Worm (Caenorhabditis elegans) whole organism, L4/young adult: Measurements from ENCODE around the gene C25E10.10.

Experiments
- W03F9.2 ChIP-seq: fragments of 150-350 bp; optimal IDR thresholded peaks from 2 replicates; lab custom pipeline; 2014; ENCODE audit warnings: missing biosample characterization, missing genetic modification characterization
- dao-5 ChIP-seq: sonication (generic microtip); optimal IDR thresholded peaks from 2 replicates; lab custom pipeline; 2016; ENCODE audit warnings: missing genotype, missing genetic modification characterization, moderate library complexity, missing compliant biosample characterization
- him-1 ChIP-seq: sonication (generic microtip); optimal IDR thresholded peaks from 2 replicates; lab custom pipeline; 2016; ENCODE audit warnings: missing genotype, missing genetic modification reagents, missing genetic modification characterization, missing compliant biosample characterization

DNA sequence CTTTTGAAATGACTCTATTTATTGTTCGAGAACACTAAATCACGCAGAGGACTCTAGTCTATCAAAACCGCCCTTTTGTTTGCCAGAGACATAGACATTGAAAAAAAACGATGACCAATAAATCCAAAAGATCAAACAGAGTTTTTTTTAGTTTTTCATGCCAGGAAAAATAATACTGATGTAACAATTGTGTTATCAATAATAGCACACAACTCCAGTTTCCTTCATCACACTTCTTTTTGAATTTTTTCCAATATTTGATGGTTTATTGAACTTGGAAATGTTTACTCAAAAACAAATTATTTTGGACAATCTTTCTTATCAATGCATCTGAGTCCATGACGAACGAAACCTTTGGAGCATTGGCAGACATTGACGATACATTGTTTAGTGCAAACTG, 2.2 kb downstream of the C25E10.10 start, which contains the start of gene C25E10.8:
- TF ChIP-seq dao-5: no peak
- no peak for TF ChIP-seq him-1 (tag; lab: Kevin White, UChicago)
- TF ChIP-seq W03F9.2 (tag; lab: Kevin White, UChicago): no peak
